Worm (Caenorhabditis elegans): Measurements from ENCODE around the gene nhr-134.

Gene nhr-134

DNA sequence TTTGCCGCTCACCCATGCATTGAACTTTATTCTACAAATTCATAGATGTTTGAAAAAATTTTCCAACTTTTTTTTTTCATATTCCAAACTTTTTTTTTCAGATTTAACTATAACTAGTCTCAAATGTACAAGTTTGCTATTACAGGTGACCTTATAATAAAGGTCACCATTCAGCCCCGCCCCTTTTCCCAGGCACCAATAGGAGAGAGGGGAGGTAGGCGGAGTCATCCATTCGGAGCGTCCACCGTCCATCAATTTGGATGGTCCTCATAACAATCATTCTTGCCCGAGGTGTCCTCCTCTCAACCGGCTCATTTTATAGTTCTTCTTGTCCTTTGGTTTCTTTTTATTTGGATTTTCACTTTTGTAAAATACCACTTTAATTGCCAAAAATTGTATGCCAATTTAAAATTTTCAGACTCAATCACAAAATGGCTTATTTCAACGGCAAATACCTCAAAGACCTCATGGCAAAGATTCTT is 43.1 kb upstream of the nhr-134 start, which contains the start of gene Y5H2B.3:
TSS of gene Y5H2B.3 (plus strand) at position 432 of the 482 bp plus-strand sequence.
- no peak for TF ChIP-seq unc-98 (GFP tag; IDR thresholded peaks at IDR 0.05)
- TF ChIP-seq dsc-1 (tag; optimal IDR thresholded peaks at IDR 0.05), result no peak
- TF ChIP-seq skn-1 (tag; optimal IDR thresholded peaks at IDR 0.05), result no peak
- TF ChIP-seq nhr-85 (tag), result no peak
- no peak for TF ChIP-seq alr-1 (tag; optimal IDR thresholded peaks at IDR 0.05; ENCODE audit: borderline replicate concordance)
- no peak for TF ChIP-seq ztf-4 (tag; optimal IDR thresholded peaks at IDR 0.05)
- TF ChIP-seq nhr-237 (tag; optimal IDR thresholded peaks at IDR 0.05), result no peak
- TF ChIP-seq egl-27 (tag; optimal IDR thresholded peaks at IDR 0.05), result no peak
- TF ChIP-seq pag-3 (tag; optimal IDR thresholded peaks at IDR 0.05; ENCODE audit: borderline replicate concordance, insufficient read depth), result no peak
- no peak for TF ChIP-seq unc-62 (GFP tag; optimal IDR thresholded peaks at IDR 0.05)
- TF ChIP-seq hlh-17 (GFP tag; optimal IDR thresholded peaks at IDR 0.05; ENCODE audit: borderline replicate concordance), result no peak
- no peak for TF ChIP-seq C34B4.2 (tag; optimal IDR thresholded peaks at IDR 0.05)

- no peak for TF ChIP-seq mep-1 (tag; optimal IDR thresholded peaks at IDR 0.05)
- TF ChIP-seq nhr-28 (tag; optimal IDR thresholded peaks at IDR 0.05), result no peak
- TF ChIP-seq irx-1 (tag; optimal IDR thresholded peaks at IDR 0.05), result no peak
- TF ChIP-seq grh-1 (GFP tag; IDR thresholded peaks at IDR 0.05), result no peak
- no peak for TF ChIP-seq mab-9 (GFP tag; IDR thresholded peaks at IDR 0.05)
- no peak for TF ChIP-seq nhr-20 (tag; optimal IDR thresholded peaks at IDR 0.05)
- TF ChIP-seq ztf-4 (tag; optimal IDR thresholded peaks at IDR 0.05), result no peak
- no peak for TF ChIP-seq efl-1 (optimal IDR thresholded peaks at IDR 0.05)
- no peak for TF ChIP-seq efl-1 (GFP tag; optimal IDR thresholded peaks at IDR 0.05 in 1 of 2)
- TF ChIP-seq unc-98 (GFP tag; IDR thresholded peaks at IDR 0.05), result no peak
Observed at ce11 chrV:2190383-2190782, 40.6 kb upstream of the nhr-134 start.

- no peak for TF ChIP-seq ces-1 (GFP tag; optimal IDR thresholded peaks at IDR 0.05)
Observed at ce11 chrV:2191122-2191521, 39.9 kb upstream of the nhr-134 start, which contains the start of gene srbc-42. Gene srbc-42 (minus strand): TSS chrV:2191222.

DNA sequence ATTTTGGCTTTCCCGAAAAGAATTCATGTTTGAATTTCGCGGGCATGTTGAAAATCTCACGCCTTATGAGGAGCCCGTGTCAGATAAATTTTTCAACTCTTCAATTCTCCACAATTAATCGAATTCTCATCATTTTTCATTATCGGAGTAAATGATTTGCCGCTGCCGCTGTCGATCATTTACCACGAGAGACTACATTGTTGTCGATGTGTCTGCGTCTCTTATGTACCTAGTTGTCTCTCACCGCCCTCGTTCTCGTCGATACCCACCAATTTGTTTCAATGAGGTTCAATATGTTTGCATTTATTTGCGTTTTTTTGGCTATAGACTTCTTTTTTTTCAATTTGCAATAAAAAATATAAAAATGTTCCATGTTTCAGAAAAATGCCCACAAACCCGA is 38.9 kb upstream of the nhr-134 start, which contains the start of gene nhr-13:
TSS of gene nhr-13 (plus strand) at position 369 of the 400 bp plus-strand sequence.
- TF ChIP-seq nhr-20 (tag; optimal IDR thresholded peaks at IDR 0.05) (peak; percentile 85), nhr-90 (tag; optimal IDR thresholded peaks at IDR 0.05; ENCODE audit: poor library complexity) (peak; percentile 17), efl-1 (optimal IDR thresholded peaks at IDR 0.05) (peak in 1 of 2 experiments; percentile 17), efl-1 (GFP tag; optimal IDR thresholded peaks at IDR 0.05 in 1 of 2) (peak in 1 of 2 experiments; percentile 50), elt-2 (tag; optimal IDR thresholded peaks at IDR 0.05) (peak; percentile 50), rnt-1 (tag; optimal IDR thresholded peaks at IDR 0.05) (peak; percentile 18), mab-9 (GFP tag; IDR thresholded peaks at IDR 0.05) (no peak), mdl-1 (tag; optimal IDR thresholded peaks at IDR 0.05) (peak in 1 of 2 experiments; percentile 43), lsy-2 (tag; optimal IDR thresholded peaks at IDR 0.05) (no peak), lin-35 (GFP tag; optimal IDR thresholded peaks at IDR 0.05) (peak in 1 of 2 experiments; percentile 36), snu-23 (GFP tag; optimal IDR thresholded peaks at IDR 0.05) (peak; percentile 30), dsc-1 (tag; optimal IDR thresholded peaks at IDR 0.05) (peak; percentile 64)

DNA sequence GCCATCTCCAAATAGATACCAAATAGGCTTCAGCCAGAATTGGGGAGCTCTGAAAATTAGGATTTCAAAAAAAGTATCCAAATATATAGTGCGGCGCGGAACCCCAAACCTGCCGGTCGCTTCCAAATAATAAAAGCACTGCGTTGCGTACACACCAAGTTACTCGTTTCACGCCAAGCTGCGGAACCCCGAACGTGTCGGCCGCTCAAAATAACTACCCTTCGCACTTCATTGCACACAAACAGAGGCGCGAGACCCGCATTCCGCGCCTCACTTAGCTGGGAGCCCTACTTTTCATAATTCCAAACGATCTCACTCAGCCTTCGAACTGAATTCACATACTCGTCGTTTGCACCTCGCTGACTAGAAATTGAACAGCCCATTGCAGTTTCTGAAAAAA is 31.4 kb upstream of the nhr-134 start:
- no peak for TF ChIP-seq fkh-4 (tag; optimal IDR thresholded peaks at IDR 0.05; ENCODE audit: borderline replicate concordance)
- TF ChIP-seq C34B4.2 (tag; optimal IDR thresholded peaks at IDR 0.05), result no peak
- peak; percentile 26 for TF ChIP-seq snpc-4 (tag; optimal IDR thresholded peaks at IDR 0.05)

- no peak for TF ChIP-seq mdl-1 (tag; optimal IDR thresholded peaks at IDR 0.05)
- TF ChIP-seq snpc-4 (tag; optimal IDR thresholded peaks at IDR 0.05), result no peak
- TF ChIP-seq tbx-2 (tag; optimal IDR thresholded peaks at IDR 0.05), result no peak
- TF ChIP-seq nhr-12 (tag; optimal IDR thresholded peaks at IDR 0.05), result no peak
- no peak for TF ChIP-seq unc-62 (GFP tag; optimal IDR thresholded peaks at IDR 0.05)
- TF ChIP-seq lin-15B (tag; optimal IDR thresholded peaks at IDR 0.05), result no peak
- no peak for TF ChIP-seq nhr-19 (GFP tag; conservative IDR thresholded peaks at IDR 0.05)
- TF ChIP-seq nhr-85 (tag), result no peak
- TF ChIP-seq egl-13 (tag; optimal IDR thresholded peaks at IDR 0.05), result no peak
- TF ChIP-seq elt-2 (tag; optimal IDR thresholded peaks at IDR 0.05), result no peak
- no peak for TF ChIP-seq rnt-1 (tag; optimal IDR thresholded peaks at IDR 0.05)
- TF ChIP-seq ceh-90 (tag; optimal IDR thresholded peaks at IDR 0.05), result no peak
- TF ChIP-seq fkh-10 (GFP tag; optimal IDR thresholded peaks at IDR 0.05), result no peak
- TF ChIP-seq jun-1 (tag; optimal IDR thresholded peaks at IDR 0.05), result no peak
- TF ChIP-seq unc-30 (tag; optimal IDR thresholded peaks at IDR 0.05), result no peak
- no peak for TF ChIP-seq pag-3 (tag; optimal IDR thresholded peaks at IDR 0.05; ENCODE audit: borderline replicate concordance, insufficient read depth)
- TF ChIP-seq unc-130 (tag; optimal IDR thresholded peaks at IDR 0.05), result no peak
- TF ChIP-seq C16A3.4 (tag; optimal IDR thresholded peaks at IDR 0.05), result no peak
- TF ChIP-seq ets-5 (GFP tag; IDR thresholded peaks at IDR 0.05), result no peak
- TF ChIP-seq skn-1 (tag; optimal IDR thresholded peaks at IDR 0.05), result no peak
Observed at ce11 chrV:2200402-2200801, 30.6 kb upstream of the nhr-134 start.
